Worm (Caenorhabditis elegans) whole organism, L1 larva: Measurements from ENCODE around the gene npl-4.2.

Experiments
- C04F5.9 ChIP-seq: sonication (generic microtip); optimal IDR thresholded peaks from 2 replicates; lab custom pipeline; 2016; ENCODE audit warnings: missing genetic modification characterization, missing compliant biosample characterization
- C16A3.4 ChIP-seq: fragments of 150-350 bp; optimal IDR thresholded peaks from 2 replicates; lab custom pipeline; 2014; ENCODE audit warnings: missing biosample characterization, missing genetic modification characterization
- F16B12.6 ChIP-seq: fragments of 150-350 bp; optimal IDR thresholded peaks from 2 replicates; lab custom pipeline; 2014; ENCODE audit warnings: missing biosample characterization, missing genetic modification characterization
- Y116A8C.19 ChIP-seq: sonication (generic microtip); optimal IDR thresholded peaks from 2 replicates; lab custom pipeline; 2016; ENCODE audit warnings: missing compliant biosample characterization, missing genetic modification characterization, borderline replicate concordance
- alr-1 ChIP-seq: fragments of 200-800 bp; sonication (Bioruptor generic); optimal IDR thresholded peaks from 2 replicates; lab custom pipeline; 2018; ENCODE audit warnings: borderline replicate concordance, mild to moderate bottlenecking, missing genetic modification characterization, missing compliant biosample characterization
- blmp-1 ChIP-seq: fragments of 150-350 bp; optimal IDR thresholded peaks from 2 replicates; lab custom pipeline; 2014; ENCODE audit warnings: missing biosample characterization, missing genetic modification characterization
- ceh-88 ChIP-seq: fragments of 200-800 bp; sonication (Bioruptor generic); IDR thresholded peaks from 2 replicates; pipeline ENCODE4 v1.3.6; 2022; ENCODE audit warnings: missing genetic modification characterization, missing compliant biosample characterization
- ceh-90 ChIP-seq: sonication (generic microtip); optimal IDR thresholded peaks from 2 replicates; lab custom pipeline; 2016; ENCODE audit warnings: missing genetic modification characterization, missing compliant biosample characterization
- ces-1 ChIP-seq: fragments of 150-350 bp; optimal IDR thresholded peaks from 2 replicates; lab custom pipeline; 2014; ENCODE audit warnings: missing biosample characterization, missing genetic modification reagents, missing genetic modification characterization
- efl-3 ChIP-seq: fragments of 200-800 bp; sonication (Bioruptor generic); optimal IDR thresholded peaks from 2 replicates; lab custom pipeline; 2018; ENCODE audit warnings: mild to moderate bottlenecking, missing genetic modification characterization, missing compliant biosample characterization
- elt-2 ChIP-seq: sonication (generic microtip); optimal IDR thresholded peaks from 2 replicates; lab custom pipeline; 2016; ENCODE audit warnings: missing genetic modification characterization, mild to moderate bottlenecking, inconsistent platforms, missing compliant biosample characterization, missing genetic modification reagents
- elt-3 ChIP-seq, 6 experiments: fragments of 150-350 bp in 1 of 6; sonication (generic microtip); optimal IDR thresholded peaks; 2 replicates each; lab custom pipeline; 2017 to 2018; ENCODE audit warnings: missing biosample characterization in 6 of 6, missing genetic modification characterization in 6 of 6, inconsistent platforms in 1 of 6
- fkh-4 ChIP-seq: sonication (generic microtip); optimal IDR thresholded peaks from 2 replicates; lab custom pipeline; 2016; ENCODE audit warnings: missing compliant biosample characterization, missing genetic modification characterization, borderline replicate concordance
- fkh-8 ChIP-seq: sonication (generic microtip); optimal IDR thresholded peaks from 2 replicates; lab custom pipeline; 2016; ENCODE audit warnings: mild to moderate bottlenecking, missing genetic modification characterization, missing compliant biosample characterization
- fos-1 ChIP-seq: fragments of 150-350 bp; optimal IDR thresholded peaks from 2 replicates; lab custom pipeline; 2014; ENCODE audit warnings: missing biosample characterization, missing genetic modification characterization
- grh-1 ChIP-seq: fragments of 200-800 bp; sonication (Bioruptor generic); IDR thresholded peaks from 2 replicates; pipeline ENCODE4 v1.3.6; 2022; ENCODE audit warnings: missing genetic modification reagents, missing genetic modification characterization, missing compliant biosample characterization
- hlh-4 ChIP-seq: sonication (generic microtip); optimal IDR thresholded peaks from 2 replicates; lab custom pipeline; 2016; ENCODE audit warnings: mild to moderate bottlenecking, missing genetic modification characterization, missing compliant biosample characterization
- irx-1 ChIP-seq: sonication (generic microtip); optimal IDR thresholded peaks from 2 replicates; lab custom pipeline; 2016; ENCODE audit warnings: missing genetic modification characterization, missing compliant biosample characterization
- isw-1 ChIP-seq: fragments of 200-800 bp; sonication (Bioruptor generic); IDR thresholded peaks from 2 replicates; pipeline ENCODE4 v1.3.6; 2022; ENCODE audit warnings: missing genetic modification characterization, missing compliant biosample characterization
- lin-14 ChIP-seq: fragments of 200-800 bp; sonication (Bioruptor generic); optimal IDR thresholded peaks from 2 replicates; lab custom pipeline; 2018; ENCODE audit warnings: mild to moderate bottlenecking, missing genetic modification characterization, moderate library complexity, missing compliant biosample characterization
- lin-15B ChIP-seq: fragments of 150-350 bp; sonication (generic microtip); optimal IDR thresholded peaks from 3 replicates; lab custom pipeline; 2014; ENCODE audit warnings: missing biosample characterization, missing genetic modification characterization
- lin-35 ChIP-seq, 2 experiments: fragments of 150-350 bp; optimal IDR thresholded peaks; 2 replicates each; lab custom pipeline; 2014; ENCODE audit warnings: missing biosample characterization in 2 of 2, missing genetic modification characterization in 2 of 2, missing genetic modification reagents in 2 of 2
- lin-39 ChIP-seq: fragments of 150-350 bp; optimal IDR thresholded peaks from 2 replicates; lab custom pipeline; 2014; ENCODE audit warnings: missing biosample characterization, missing genetic modification reagents, missing genetic modification characterization
- lir-3 ChIP-seq: sonication (generic microtip); optimal IDR thresholded peaks from 2 replicates; lab custom pipeline; 2016; ENCODE audit warnings: mild to moderate bottlenecking, missing genetic modification characterization, moderate library complexity, missing compliant biosample characterization; ENCODE audit not compliant: poor library complexity
- lsy-2 ChIP-seq, 2 experiments: fragments of 150-350 bp; optimal IDR thresholded peaks; 2 replicates each; lab custom pipeline; 2014; ENCODE audit warnings: missing biosample characterization in 2 of 2, missing genetic modification characterization in 2 of 2
- mdl-1 ChIP-seq, 2 experiments: fragments of 150-350 bp; optimal IDR thresholded peaks; 2 replicates each; lab custom pipeline; 2014 to 2017; ENCODE audit warnings: missing biosample characterization in 2 of 2, missing genetic modification characterization in 2 of 2, inconsistent platforms in 1 of 2
- mef-2 ChIP-seq: fragments of 150-350 bp; optimal IDR thresholded peaks from 2 replicates; lab custom pipeline; 2014; ENCODE audit warnings: missing biosample characterization, missing genetic modification characterization
- nhr-11 ChIP-seq: fragments of 150-350 bp; optimal IDR thresholded peaks from 2 replicates; lab custom pipeline; 2014; ENCODE audit warnings: missing biosample characterization, missing genetic modification characterization
- nhr-12 ChIP-seq: sonication (generic microtip); optimal IDR thresholded peaks from 2 replicates; lab custom pipeline; 2017; ENCODE audit warnings: missing biosample characterization, missing genetic modification characterization
- nhr-19 ChIP-seq: fragments of 200-800 bp; sonication (Bioruptor generic); conservative IDR thresholded peaks from 2 replicates; pipeline ENCODE4 v1.3.6; 2022; ENCODE audit warnings: missing genetic modification characterization, missing compliant biosample characterization
- nhr-20 ChIP-seq: sonication (generic microtip); optimal IDR thresholded peaks from 2 replicates; lab custom pipeline; 2016; ENCODE audit warnings: mild to moderate bottlenecking, missing genetic modification characterization, missing compliant biosample characterization
- nhr-237 ChIP-seq: fragments of 150-350 bp; optimal IDR thresholded peaks from 2 replicates; lab custom pipeline; 2014; ENCODE audit warnings: missing biosample characterization, missing genetic modification characterization
- nhr-28 ChIP-seq: fragments of 150-350 bp; optimal IDR thresholded peaks from 2 replicates; lab custom pipeline; 2014; ENCODE audit warnings: missing biosample characterization, missing genetic modification characterization
- nhr-71 ChIP-seq: sonication (generic microtip); optimal IDR thresholded peaks from 2 replicates; lab custom pipeline; 2016; ENCODE audit warnings: mild to moderate bottlenecking, missing genetic modification characterization, moderate library complexity, missing compliant biosample characterization
- nhr-77 ChIP-seq: fragments of 150-350 bp; optimal IDR thresholded peaks from 2 replicates; lab custom pipeline; 2014; ENCODE audit warnings: missing biosample characterization, missing genetic modification characterization
- nhr-84 ChIP-seq: sonication (generic microtip); optimal IDR thresholded peaks from 2 replicates; lab custom pipeline; 2017; ENCODE audit warnings: missing biosample characterization, missing genetic modification characterization
- nhr-85 ChIP-seq: sonication (generic microtip); peaks from one replicate; lab custom pipeline; 2016; ENCODE audit warnings: missing genetic modification characterization, inconsistent platforms, missing compliant biosample characterization
- nhr-90 ChIP-seq: sonication (generic microtip); optimal IDR thresholded peaks from 2 replicates; lab custom pipeline; 2016; ENCODE audit warnings: mild to moderate bottlenecking, missing genetic modification characterization, missing compliant biosample characterization; ENCODE audit not compliant: poor library complexity
- pax-3 ChIP-seq: fragments of 200-800 bp; sonication (Bioruptor generic); optimal IDR thresholded peaks from 2 replicates; lab custom pipeline; 2018; ENCODE audit warnings: mild to moderate bottlenecking, missing genetic modification characterization, moderate library complexity, missing compliant biosample characterization
- pqm-1 ChIP-seq: sonication (generic microtip); optimal IDR thresholded peaks from 3 replicates; lab custom pipeline; 2017; ENCODE audit warnings: missing biosample characterization, missing genetic modification characterization
- rnt-1 ChIP-seq: sonication (generic microtip); optimal IDR thresholded peaks from 2 replicates; lab custom pipeline; 2016; ENCODE audit warnings: mild to moderate bottlenecking, missing genetic modification characterization, moderate library complexity, missing compliant biosample characterization
- skn-1 ChIP-seq: fragments of 150-350 bp; optimal IDR thresholded peaks from 2 replicates; lab custom pipeline; 2014; ENCODE audit warnings: missing biosample characterization, missing genetic modification characterization
- snpc-4 ChIP-seq: fragments of 150-350 bp; optimal IDR thresholded peaks from 2 replicates; lab custom pipeline; 2014; ENCODE audit warnings: missing biosample characterization, missing genetic modification characterization
- snu-23 ChIP-seq: sonication (generic microtip); optimal IDR thresholded peaks from 2 replicates; lab custom pipeline; 2016; ENCODE audit warnings: missing genetic modification characterization, missing compliant biosample characterization
- sptf-1 ChIP-seq: fragments of 150-350 bp; optimal IDR thresholded peaks from 2 replicates; lab custom pipeline; 2014; ENCODE audit warnings: missing biosample characterization, missing genetic modification characterization
- sup-37 ChIP-seq: fragments of 200-800 bp; sonication (Bioruptor generic); optimal IDR thresholded peaks from 2 replicates; lab custom pipeline; 2018; ENCODE audit warnings: mild to moderate bottlenecking, missing genetic modification characterization, missing compliant biosample characterization
- unc-30 ChIP-seq: sonication (generic microtip); optimal IDR thresholded peaks from 2 replicates; lab custom pipeline; 2017; ENCODE audit warnings: missing biosample characterization, missing genetic modification characterization
- unc-62 ChIP-seq: fragments of 150-350 bp; optimal IDR thresholded peaks from 2 replicates; lab custom pipeline; 2014; ENCODE audit warnings: missing biosample characterization, missing genetic modification reagents, missing genetic modification characterization
- unc-86 ChIP-seq: sonication (generic microtip); optimal IDR thresholded peaks from 2 replicates; lab custom pipeline; 2016; ENCODE audit warnings: missing genetic modification characterization, missing compliant biosample characterization
- unc-98 ChIP-seq: fragments of 200-800 bp; sonication (Bioruptor generic); IDR thresholded peaks from 2 replicates; pipeline ENCODE4 v1.3.6; 2022; ENCODE audit warnings: missing genetic modification characterization, missing compliant biosample characterization
- vab-15 ChIP-seq: sonication (generic microtip); optimal IDR thresholded peaks from 2 replicates; lab custom pipeline; 2017; ENCODE audit warnings: missing genotype, mild to moderate bottlenecking, missing genetic modification characterization, missing compliant biosample characterization
- zag-1 ChIP-seq: fragments of 150-350 bp; optimal IDR thresholded peaks from 2 replicates; lab custom pipeline; 2014; ENCODE audit warnings: missing biosample characterization, missing genetic modification characterization
- ztf-11 ChIP-seq, 2 experiments: sonication (generic microtip); optimal IDR thresholded peaks; 2 replicates each; lab custom pipeline; 2016 to 2017; ENCODE audit warnings: missing genetic modification characterization in 2 of 2, missing biosample characterization in 1 of 2, missing compliant biosample characterization in 1 of 2

The npl-4.2 gene

DNA sequence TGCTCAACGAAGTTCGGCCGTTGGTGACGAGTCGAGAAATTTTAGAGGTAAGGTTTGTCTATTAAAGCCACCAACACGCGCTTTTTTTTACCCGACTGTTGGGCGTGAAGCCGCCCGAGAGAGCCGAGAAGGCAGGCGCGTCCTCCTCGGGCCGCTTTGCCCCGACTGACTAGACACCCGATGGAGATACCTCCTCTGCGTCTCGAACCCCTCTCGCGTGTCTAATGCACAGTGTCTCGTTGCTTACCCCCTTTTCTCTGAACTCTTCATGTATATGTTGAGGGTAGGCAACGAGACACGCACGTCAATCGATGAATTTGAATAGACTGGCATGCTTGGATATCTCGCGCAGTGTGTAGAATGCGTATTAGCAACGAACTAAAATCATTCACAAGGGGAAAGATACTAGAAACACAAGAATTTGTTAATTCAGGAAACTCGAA lies 39.1 kb downstream of the npl-4.2 start:
- TF ChIP-seq Y116A8C.19 (tag; lab: Kevin White, UChicago), result no peak
- peak; percentile 31 for TF ChIP-seq F16B12.6 (tag; lab: Kevin White, UChicago)
- TF ChIP-seq nhr-28 (tag; lab: Kevin White, UChicago), result no peak
- peak; percentile 41 for TF ChIP-seq pqm-1 (tag; lab: Kevin White, UChicago)
- TF ChIP-seq mef-2, result peak; percentile 76
- no peak for TF ChIP-seq hlh-4 (tag; lab: Kevin White, UChicago)
- TF ChIP-seq grh-1 (GFP tag; lab: Robert Waterston, UW), result peak; percentile 73
- TF ChIP-seq efl-3 (GFP tag; lab: Kevin White, UChicago), result no peak
- peak in 1 of 2 experiments; percentile 53 for TF ChIP-seq mdl-1 (tag; optimal IDR thresholded peaks at IDR 0.05; lab: Kevin White, UChicago)
- peak; percentile 88 for TF ChIP-seq snu-23 (GFP tag; lab: Kevin White, UChicago)
- TF ChIP-seq skn-1 (tag; lab: Kevin White, UChicago), result peak; percentile 60
- TF ChIP-seq alr-1, result no peak
- TF ChIP-seq lin-14 (GFP tag; lab: Kevin White, UChicago), result peak; percentile 88
- TF ChIP-seq ceh-90 (tag; lab: Kevin White, UChicago), result no peak
- peak; percentile 83 for TF ChIP-seq unc-86 (tag; lab: Kevin White, UChicago)
- TF ChIP-seq nhr-90 (tag; lab: Kevin White, UChicago), result peak; percentile 82
- TF ChIP-seq elt-2 (tag; lab: Kevin White, UChicago), result peak; percentile 80
- peak; percentile 85 for TF ChIP-seq C16A3.4 (tag; lab: Kevin White, UChicago)
- peak; percentile 26 for TF ChIP-seq fkh-4 (tag; lab: Kevin White, UChicago)
- TF ChIP-seq nhr-11 (tag; lab: Kevin White, UChicago), result peak; percentile 25
- peak; percentile 35 for TF ChIP-seq lir-3
- TF ChIP-seq unc-30, result no peak
- peak; percentile 85 for TF ChIP-seq ceh-88 (GFP tag; lab: Robert Waterston, UW)
- TF ChIP-seq unc-98 (GFP tag; lab: Robert Waterston, UW), result no peak
- TF ChIP-seq irx-1 (tag; lab: Kevin White, UChicago), result peak; percentile 23
- TF ChIP-seq C04F5.9 (tag; lab: Kevin White, UChicago), result no peak
- TF ChIP-seq nhr-84 (tag; lab: Kevin White, UChicago), result peak; percentile 66
- peak; percentile 93 for TF ChIP-seq nhr-71 (tag; lab: Kevin White, UChicago)
- TF ChIP-seq nhr-237 (tag; lab: Kevin White, UChicago), result peak; percentile 47
- no peak for TF ChIP-seq vab-15 (tag; lab: Kevin White, UChicago)
- peak; percentile 86 for TF ChIP-seq pax-3 (tag; lab: Kevin White, UChicago)
- peak; percentile 84 for TF ChIP-seq nhr-19 (GFP tag; lab: Robert Waterston, UW)
- TF ChIP-seq rnt-1, result peak; percentile 79
- TF ChIP-seq sptf-1 (tag; lab: Kevin White, UChicago), result no peak
- no peak for TF ChIP-seq lin-15B (tag; lab: Kevin White, UChicago)
- TF ChIP-seq lsy-2 (tag; optimal IDR thresholded peaks at IDR 0.05; lab: Kevin White, UChicago), result peak; percentile 77 to 88
- no peak for TF ChIP-seq lin-39 (tag; lab: Kevin White, UChicago)
- TF ChIP-seq nhr-12 (tag; lab: Kevin White, UChicago), result no peak
- peak; percentile 58 for TF ChIP-seq snpc-4
- peak; percentile 84 for TF ChIP-seq fos-1
- peak; percentile 92 for TF ChIP-seq fkh-8 (tag; lab: Kevin White, UChicago)
- peak; percentile 75 to 77 for TF ChIP-seq lin-35 (GFP tag; optimal IDR thresholded peaks at IDR 0.05; lab: Kevin White, UChicago)
- TF ChIP-seq elt-3 (tag; optimal IDR thresholded peaks at IDR 0.05; lab: Kevin White, UChicago), result peak in 1 of 6 experiments; percentile 43
- peak; percentile 75 for TF ChIP-seq isw-1
- TF ChIP-seq nhr-20 (tag; lab: Kevin White, UChicago), result peak; percentile 87
- TF ChIP-seq zag-1 (tag; lab: Kevin White, UChicago), result peak; percentile 74
- no peak for TF ChIP-seq sup-37 (GFP tag; lab: Kevin White, UChicago)
- TF ChIP-seq unc-62, result no peak
- TF ChIP-seq nhr-85 (tag; lab: Kevin White, UChicago), result peak; percentile 88
- peak in 1 of 2 experiments; percentile 77 for TF ChIP-seq ztf-11 (tag; optimal IDR thresholded peaks at IDR 0.05; lab: Kevin White, UChicago)
- peak; percentile 83 for TF ChIP-seq nhr-77 (tag; lab: Kevin White, UChicago)
- TF ChIP-seq ces-1 (GFP tag; lab: Kevin White, UChicago), result peak; percentile 67
- TF ChIP-seq blmp-1 (tag; lab: Kevin White, UChicago), result peak; percentile 47
